Worm (Caenorhabditis elegans): ENCODE results near the gene fbxa-197.

Gene fbxa-197

ce11 chrV:15915919-15916318, 48.4 kb downstream of the fbxa-197 start, which contains the start of gene gst-38:
Gene gst-38, minus strand, starts transcription at chrV:15916070.
- no peak for TF ChIP-seq cog-1 (tag; optimal IDR thresholded peaks at IDR 0.05)
- TF ChIP-seq flt-1 (GFP tag; IDR thresholded peaks at IDR 0.05), result no peak
- TF ChIP-seq tab-1 (GFP tag; IDR thresholded peaks at IDR 0.05), result no peak
- no peak for TF ChIP-seq ztf-23 (GFP tag; IDR thresholded peaks at IDR 0.05)
- no peak for TF ChIP-seq ref-1 (GFP tag; conservative IDR thresholded peaks at IDR 0.05)
- TF ChIP-seq T22C8.4 (GFP tag; IDR thresholded peaks at IDR 0.05), result no peak
- TF ChIP-seq med-1 (GFP tag; optimal IDR thresholded peaks at IDR 0.05; ENCODE audit: insufficient read depth), result no peak
- TF ChIP-seq klf-2 (GFP tag; conservative IDR thresholded peaks at IDR 0.05), result no peak
- no peak for TF ChIP-seq ztf-29 (GFP tag; IDR thresholded peaks at IDR 0.05)

- TF ChIP-seq ztf-29 (GFP tag; IDR thresholded peaks at IDR 0.05) (no peak), ztf-23 (GFP tag; IDR thresholded peaks at IDR 0.05) (no peak), tab-1 (GFP tag; IDR thresholded peaks at IDR 0.05) (no peak), flt-1 (GFP tag; IDR thresholded peaks at IDR 0.05) (no peak), ref-1 (GFP tag; conservative IDR thresholded peaks at IDR 0.05) (no peak)
Observed at ce11 chrV:15917458-15917857, 50.0 kb downstream of the fbxa-197 start, which contains the start of gene F35E8.9. Gene F35E8.9, minus strand, starts transcription at chrV:15917558.
